Worm (Caenorhabditis elegans) whole organism, mixed stage, embryonic: ENCODE data around the gene srbc-79.

Source experiments
- M03D4.4 ChIP-seq: sonication (generic microtip); optimal IDR thresholded peaks from 2 replicates; lab custom pipeline; 2017; ENCODE audit warnings: mild to moderate bottlenecking, missing genetic modification characterization, missing compliant biosample characterization
- bed-3 ChIP-seq: fragments of 200-800 bp; sonication (Bioruptor generic); optimal IDR thresholded peaks from 3 replicates; lab custom pipeline; 2018; ENCODE audit warnings: mild to moderate bottlenecking, missing genetic modification characterization, moderate library complexity, missing compliant biosample characterization
- ceh-43 ChIP-seq: fragments of 200-800 bp; sonication (Bioruptor generic); optimal IDR thresholded peaks from 2 replicates; lab custom pipeline; 2018; ENCODE audit warnings: mild to moderate bottlenecking, missing genetic modification characterization, moderate library complexity, missing compliant biosample characterization
- ceh-83 ChIP-seq: fragments of 200-800 bp; sonication (Bioruptor generic); optimal IDR thresholded peaks from 2 replicates; lab custom pipeline; 2018; ENCODE audit warnings: mild to moderate bottlenecking, missing genetic modification characterization, missing compliant biosample characterization
- ces-1 ChIP-seq: fragments of 150-350 bp; optimal IDR thresholded peaks from 2 replicates; lab custom pipeline; 2014; ENCODE audit warnings: missing biosample characterization, missing genetic modification reagents, missing genetic modification characterization
- cnd-1 ChIP-seq: fragments of 200-800 bp; sonication (Bioruptor generic); optimal IDR thresholded peaks from 2 replicates; lab custom pipeline; 2018; ENCODE audit warnings: mild to moderate bottlenecking, missing genetic modification characterization, missing compliant biosample characterization
- drap-1 ChIP-seq: fragments of 200-800 bp; sonication (Bioruptor generic); optimal IDR thresholded peaks from 3 replicates; lab custom pipeline; 2018; ENCODE audit warnings: mild to moderate bottlenecking, missing genetic modification characterization, missing compliant biosample characterization
- elt-1 ChIP-seq: sonication (generic microtip); optimal IDR thresholded peaks from 2 replicates; lab custom pipeline; 2017; ENCODE audit warnings: missing genetic modification characterization, mild to moderate bottlenecking, missing compliant biosample characterization, antibody characterized with exemption, moderate library complexity, borderline replicate concordance; ENCODE audit not compliant: insufficient read depth
- elt-3 ChIP-seq: fragments of 150-350 bp; optimal IDR thresholded peaks from 2 replicates; lab custom pipeline; 2014; ENCODE audit warnings: missing biosample characterization, missing genetic modification characterization
- flh-1 ChIP-seq: fragments of 200-800 bp; sonication (Bioruptor generic); optimal IDR thresholded peaks from 2 replicates; lab custom pipeline; 2018; ENCODE audit warnings: mild to moderate bottlenecking, missing genetic modification characterization, moderate library complexity, missing compliant biosample characterization
- ham-2 ChIP-seq: fragments of 200-800 bp; sonication (Bioruptor generic); optimal IDR thresholded peaks from 2 replicates; lab custom pipeline; 2018; ENCODE audit warnings: mild to moderate bottlenecking, missing genetic modification characterization, missing compliant biosample characterization
- hlh-1 ChIP-seq: fragments of 150-350 bp; optimal IDR thresholded peaks from 2 replicates; lab custom pipeline; 2014; ENCODE audit warnings: missing biosample characterization, missing genetic modification reagents, missing genetic modification characterization
- lin-13 ChIP-seq: fragments of 150-350 bp; optimal IDR thresholded peaks from 2 replicates; lab custom pipeline; 2014; ENCODE audit warnings: missing biosample characterization, missing genetic modification characterization
- lin-32 ChIP-seq: fragments of 200-800 bp; sonication (Bioruptor generic); optimal IDR thresholded peaks from 2 replicates; lab custom pipeline; 2018; ENCODE audit warnings: mild to moderate bottlenecking, missing genetic modification characterization, missing compliant biosample characterization
- lsy-2 ChIP-seq: fragments of 150-350 bp; optimal IDR thresholded peaks from 2 replicates; lab custom pipeline; 2014; ENCODE audit warnings: missing biosample characterization, missing genetic modification characterization
- mab-5 ChIP-seq: fragments of 150-350 bp; optimal IDR thresholded peaks from 2 replicates; lab custom pipeline; 2014; ENCODE audit warnings: missing biosample characterization, missing genetic modification characterization
- mep-1 ChIP-seq: fragments of 150-350 bp; optimal IDR thresholded peaks from 2 replicates; lab custom pipeline; 2017; ENCODE audit warnings: missing biosample characterization, missing genetic modification reagents, missing genetic modification characterization, inconsistent platforms
- mls-2 ChIP-seq: sonication (generic microtip); optimal IDR thresholded peaks from 2 replicates; lab custom pipeline; 2016; ENCODE audit warnings: mild to moderate bottlenecking, missing genetic modification characterization, moderate library complexity, missing compliant biosample characterization
- nhr-12 ChIP-seq: fragments of 150-350 bp; optimal IDR thresholded peaks from 2 replicates; lab custom pipeline; 2014; ENCODE audit warnings: missing biosample characterization, missing genetic modification characterization
- nhr-2 ChIP-seq: fragments of 150-350 bp; optimal IDR thresholded peaks from 2 replicates; lab custom pipeline; 2014; ENCODE audit warnings: missing biosample characterization, missing genetic modification characterization
- nhr-237 ChIP-seq: fragments of 150-350 bp; optimal IDR thresholded peaks from 2 replicates; lab custom pipeline; 2014; ENCODE audit warnings: missing biosample characterization, missing genetic modification characterization
- nhr-28 ChIP-seq: fragments of 150-350 bp; optimal IDR thresholded peaks from 2 replicates; lab custom pipeline; 2014; ENCODE audit warnings: missing biosample characterization, missing genetic modification characterization
- nhr-76 ChIP-seq: sonication (generic microtip); optimal IDR thresholded peaks from 2 replicates; lab custom pipeline; 2017; ENCODE audit warnings: missing biosample characterization, missing genetic modification characterization
- pha-4 ChIP-seq: fragments of 150-350 bp; optimal IDR thresholded peaks from 2 replicates; lab custom pipeline; 2018; ENCODE audit warnings: missing biosample characterization, missing genetic modification reagents, missing genetic modification characterization
- sem-2 ChIP-seq: fragments of 200-800 bp; sonication (Bioruptor generic); optimal IDR thresholded peaks from 2 replicates; lab custom pipeline; 2018; ENCODE audit warnings: mild to moderate bottlenecking, missing genetic modification characterization, missing compliant biosample characterization
- snpc-4 ChIP-seq: fragments of 150-350 bp; optimal IDR thresholded peaks from 2 replicates; lab custom pipeline; 2014; ENCODE audit warnings: missing biosample characterization, missing genetic modification characterization
- sptf-1 ChIP-seq: sonication (generic microtip); optimal IDR thresholded peaks from 2 replicates; lab custom pipeline; 2017; ENCODE audit warnings: mild to moderate bottlenecking, missing genetic modification characterization, moderate library complexity, missing compliant biosample characterization
- tbx-8 ChIP-seq: fragments of 200-800 bp; sonication (Bioruptor generic); optimal IDR thresholded peaks from 2 replicates; lab custom pipeline; 2018; ENCODE audit warnings: mild to moderate bottlenecking, missing genetic modification characterization, moderate library complexity, missing compliant biosample characterization
- unc-120 ChIP-seq: sonication (generic microtip); optimal IDR thresholded peaks from 2 replicates; lab custom pipeline; 2017; ENCODE audit warnings: missing genetic modification characterization, missing compliant biosample characterization; ENCODE audit not compliant: poor library complexity, severe bottlenecking
- unc-39 ChIP-seq: fragments of 150-350 bp; optimal IDR thresholded peaks from 2 replicates; lab custom pipeline; 2014; ENCODE audit warnings: missing biosample characterization, missing genetic modification characterization
- unc-62 ChIP-seq: fragments of 150-350 bp; optimal IDR thresholded peaks from 2 replicates; lab custom pipeline; 2014; ENCODE audit warnings: missing biosample characterization, missing genetic modification reagents, missing genetic modification characterization
- zip-8 ChIP-seq: fragments of 150-350 bp; optimal IDR thresholded peaks from 2 replicates; lab custom pipeline; 2014; ENCODE audit warnings: missing biosample characterization, missing genetic modification characterization
- ztf-11 ChIP-seq: fragments of 150-350 bp; optimal IDR thresholded peaks from 2 replicates; lab custom pipeline; 2014; ENCODE audit warnings: missing biosample characterization, missing genetic modification characterization

Gene srbc-79

DNA sequence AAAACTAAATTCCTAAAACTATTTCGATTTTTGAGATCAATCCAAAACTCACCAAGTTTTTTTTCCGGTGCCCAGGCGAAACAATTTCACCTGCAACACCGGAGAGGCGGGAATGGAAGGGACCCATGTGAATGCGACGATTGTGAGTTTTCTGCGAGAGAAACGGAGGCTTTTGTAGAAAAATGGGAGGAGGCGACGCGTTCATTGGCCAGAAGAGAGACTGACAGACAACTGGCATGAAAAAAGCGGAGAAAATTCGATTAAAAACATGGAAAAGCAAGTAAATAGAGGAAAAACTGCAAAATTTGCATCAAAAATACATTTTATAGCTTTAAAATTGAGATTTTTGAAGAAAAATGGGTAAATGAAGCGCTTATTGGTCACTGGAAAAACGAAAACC lies 16.5 kb downstream of the srbc-79 start, which contains the start of gene B0250.7:
B0250.7 (minus strand) TSS at position 232 of the 400 bp plus-strand sequence.
- TF ChIP-seq zip-8 (tag; lab: Kevin White, UChicago) (no peak), lsy-2 (peak; percentile 76)

DNA sequence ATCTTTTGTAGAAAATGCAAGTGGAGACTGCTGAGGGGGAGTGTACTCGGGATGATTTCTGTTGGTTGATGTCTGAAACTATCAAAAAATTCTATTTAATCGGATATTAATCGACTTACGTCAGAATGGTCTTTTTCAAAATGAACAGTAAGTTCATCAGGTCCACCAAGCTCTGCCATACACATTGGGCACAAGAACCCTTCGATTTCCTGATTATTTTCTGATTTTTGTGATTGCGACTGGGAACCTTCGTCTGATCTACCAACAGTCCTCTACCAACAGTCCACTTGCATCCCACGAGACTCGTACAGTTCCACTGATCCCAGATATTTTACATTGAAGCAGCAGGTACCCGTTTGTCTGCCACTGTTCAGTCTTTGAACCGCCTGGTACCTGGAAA lies 17.3 kb downstream of the srbc-79 start:
- TF ChIP-seq ces-1 (GFP tag; lab: Kevin White, UChicago) = no peak
- TF ChIP-seq nhr-237 (tag; lab: Kevin White, UChicago) = no peak
- TF ChIP-seq sem-2 (GFP tag; lab: Kevin White, UChicago) = no peak
- TF ChIP-seq nhr-28 (tag; lab: Kevin White, UChicago) = no peak
- no peak for TF ChIP-seq elt-1
- TF ChIP-seq mls-2 (tag; lab: Kevin White, UChicago) = no peak
- TF ChIP-seq lin-13 (tag; lab: Kevin White, UChicago) = no peak
- no peak for TF ChIP-seq nhr-12 (tag; lab: Kevin White, UChicago)
- no peak for TF ChIP-seq drap-1 (GFP tag; lab: Kevin White, UChicago)
- TF ChIP-seq, all 35 proteins: peak for 0

DNA sequence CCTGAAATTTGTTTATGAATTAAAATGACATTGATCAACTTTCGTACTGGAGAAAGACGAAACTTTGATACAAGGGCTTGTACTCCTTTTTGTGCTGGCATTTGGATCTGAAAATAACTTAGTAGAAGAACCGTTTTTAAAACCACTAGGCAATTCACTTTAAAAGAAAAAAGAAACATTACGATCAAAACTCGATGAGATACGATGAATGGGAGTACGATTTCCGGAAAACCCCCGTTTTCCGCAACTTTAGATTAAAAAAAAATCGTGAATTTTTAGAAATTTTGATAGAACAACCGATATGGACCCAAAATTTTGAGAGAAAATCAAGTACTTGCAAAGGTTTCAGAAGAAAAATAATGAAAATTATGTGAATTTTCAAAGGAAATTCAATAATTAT lies 21.9 kb downstream of the srbc-79 start, which contains the start of gene B0250.8:
B0250.8 (minus strand) TSS at position 101 of the 400 bp plus-strand sequence.
- TF ChIP-seq tbx-8 (GFP tag; lab: Kevin White, UChicago) = no peak
- no peak for TF ChIP-seq hlh-1 (tag; lab: Kevin White, UChicago)
- TF ChIP-seq snpc-4 (tag; lab: Kevin White, UChicago) = no peak
- no peak for TF ChIP-seq nhr-237 (tag; lab: Kevin White, UChicago)
- TF ChIP-seq nhr-76 (tag; lab: Kevin White, UChicago) = no peak
- no peak for TF ChIP-seq bed-3
- TF ChIP-seq lin-13 (tag; lab: Kevin White, UChicago) = no peak

DNA sequence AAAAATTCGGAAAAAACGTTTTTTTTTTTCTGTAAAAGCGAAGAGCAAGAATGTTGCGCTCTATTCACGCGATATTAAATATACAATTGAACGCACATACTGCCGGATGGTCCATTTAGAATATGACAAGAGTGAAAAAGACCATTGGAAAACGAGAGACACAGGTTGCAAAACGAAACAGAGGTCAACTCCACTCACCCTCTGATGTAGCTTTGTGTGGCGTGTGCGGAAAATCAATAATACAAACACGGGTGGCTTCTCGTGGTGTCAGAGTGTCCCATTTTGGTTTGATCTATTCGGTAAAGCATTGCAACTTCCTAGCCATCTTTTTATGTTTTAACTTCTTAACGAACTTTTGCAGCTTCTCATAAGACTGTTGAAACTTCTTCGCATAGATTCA lies 27.5 kb downstream of the srbc-79 start:
- TF ChIP-seq snpc-4 (tag; lab: Kevin White, UChicago) (no peak), ces-1 (GFP tag; lab: Kevin White, UChicago) (peak; percentile 37), unc-120 (tag; lab: Kevin White, UChicago) (peak; percentile 7)

DNA sequence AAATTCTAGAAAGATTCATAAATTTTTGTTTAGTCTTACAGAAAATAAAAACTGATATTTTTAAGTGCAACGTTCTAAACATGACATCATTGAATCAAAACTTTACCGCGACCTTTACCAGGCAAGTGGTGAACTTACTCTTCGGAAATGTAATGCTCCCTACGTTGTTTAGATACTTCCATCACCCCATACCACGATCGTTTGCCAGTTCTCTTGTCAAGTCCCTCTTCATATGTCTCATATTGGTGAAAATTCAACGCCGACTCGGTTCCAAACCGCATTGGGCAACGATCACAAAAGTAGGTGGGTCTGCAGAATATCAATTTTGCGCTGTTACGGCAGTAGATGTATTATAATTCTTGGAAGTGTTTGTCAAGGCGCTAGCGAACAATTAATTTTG lies 31.5 kb downstream of the srbc-79 start, which contains the start of gene B0250.18:
B0250.18 (minus strand) TSS at position 101 of the 400 bp plus-strand sequence.
- TF ChIP-seq nhr-12 (tag; lab: Kevin White, UChicago) = no peak
- no peak for TF ChIP-seq mls-2 (tag; lab: Kevin White, UChicago)
- no peak for TF ChIP-seq bed-3
- no peak for TF ChIP-seq hlh-1 (tag; lab: Kevin White, UChicago)
- TF ChIP-seq ceh-83 (GFP tag; lab: Kevin White, UChicago) = no peak
- no peak for TF ChIP-seq M03D4.4
- no peak for TF ChIP-seq ces-1 (GFP tag; lab: Kevin White, UChicago)
- no peak for TF ChIP-seq ceh-43 (GFP tag; lab: Kevin White, UChicago)
- no peak for TF ChIP-seq tbx-8 (GFP tag; lab: Kevin White, UChicago)

DNA sequence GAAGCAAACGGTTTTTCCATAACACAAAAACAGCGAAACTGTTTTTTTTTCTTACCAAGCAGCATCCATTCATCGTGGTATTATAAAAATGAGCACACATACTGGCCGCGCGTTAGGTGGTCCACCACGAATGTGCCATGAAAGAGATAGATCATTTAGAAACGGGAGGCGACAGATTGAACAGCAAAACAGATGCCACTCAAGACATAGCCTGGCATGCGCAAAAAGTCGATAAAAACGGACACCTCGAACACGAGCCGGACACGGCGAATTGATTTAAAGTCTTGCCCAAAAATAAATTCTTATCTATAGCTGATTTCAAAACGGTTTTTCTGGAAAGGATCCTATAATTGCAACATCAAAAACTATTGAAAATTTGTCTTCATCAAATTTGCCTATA lies 35.1 kb downstream of the srbc-79 start:
- TF ChIP-seq nhr-12 (tag; lab: Kevin White, UChicago) (no peak), sem-2 (GFP tag; lab: Kevin White, UChicago) (no peak), nhr-28 (tag; lab: Kevin White, UChicago) (no peak), hlh-1 (tag; lab: Kevin White, UChicago) (peak; percentile 53), ceh-43 (GFP tag; lab: Kevin White, UChicago) (no peak), mls-2 (tag; lab: Kevin White, UChicago) (peak; percentile 44), tbx-8 (GFP tag; lab: Kevin White, UChicago) (no peak), ham-2 (GFP tag; lab: Kevin White, UChicago) (no peak), cnd-1 (tag; lab: Kevin White, UChicago) (peak; percentile 40), pha-4 (no peak), mep-1 (tag; lab: Kevin White, UChicago) (no peak), lsy-2 (no peak), ceh-83 (GFP tag; lab: Kevin White, UChicago) (no peak), unc-39 (no peak), nhr-2 (tag; lab: Kevin White, UChicago) (no peak), flh-1 (GFP tag; lab: Kevin White, UChicago) (no peak), elt-1 (no peak), unc-62 (GFP tag; lab: Kevin White, UChicago) (no peak), lin-13 (tag; lab: Kevin White, UChicago) (no peak), mab-5 (tag; lab: Kevin White, UChicago) (no peak), lin-32 (GFP tag; lab: Kevin White, UChicago) (no peak), snpc-4 (tag; lab: Kevin White, UChicago) (no peak), sptf-1 (peak; percentile 30), ztf-11 (no peak), M03D4.4 (no peak), elt-3 (tag; lab: Kevin White, UChicago) (no peak), ces-1 (GFP tag; lab: Kevin White, UChicago) (peak; percentile 3)
